Fruit fly (Drosophila melanogaster) whole organism, embryonic: ENCODE results near the gene CG10445.

Experiments
- BEAF-32 ChIP-seq: fragments of 200-800 bp; sonication (Bioruptor generic); optimal IDR thresholded peaks from 3 replicates; lab custom pipeline; 2017; ENCODE audit warnings: missing biosample characterization, missing genetic modification characterization, mild to moderate bottlenecking, moderate library complexity, missing genetic modification reagents
- Bteb2 ChIP-seq: fragments of 200-800 bp; sonication (Bioruptor generic); optimal IDR thresholded peaks from 2 replicates; lab custom pipeline; 2016; ENCODE audit warnings: missing biosample characterization, missing genetic modification characterization
- CG1024 ChIP-seq: fragments of 200-800 bp; sonication (Bioruptor generic); IDR thresholded peaks from 2 replicates; pipeline ENCODE4 v1.3.6; 2022; ENCODE audit warnings: missing biosample characterization, missing genetic modification characterization
- CG10267 ChIP-seq: fragments of 200-800 bp; sonication (Bioruptor generic); optimal IDR thresholded peaks from 2 replicates; lab custom pipeline; 2018; ENCODE audit warnings: missing biosample characterization, mild to moderate bottlenecking, missing genetic modification characterization, moderate library complexity
- CG11093 ChIP-seq: fragments of 200-800 bp; sonication (Bioruptor generic); IDR thresholded peaks from 3 replicates; pipeline ENCODE4 v1.3.6; 2022; ENCODE audit warnings: missing biosample characterization, missing genetic modification characterization
- CG11560 ChIP-seq: fragments of 200-800 bp; sonication (Bioruptor generic); IDR thresholded peaks from 3 replicates; pipeline ENCODE4 v1.3.6; 2022; ENCODE audit warnings: missing biosample characterization, missing genetic modification characterization
- CG12391 ChIP-seq: fragments of 200-800 bp; sonication (Bioruptor generic); optimal IDR thresholded peaks from 3 replicates; lab custom pipeline; 2018; ENCODE audit warnings: missing biosample characterization, mild to moderate bottlenecking, missing genetic modification characterization, moderate library complexity
- CG12659 ChIP-seq: fragments of 200-800 bp; sonication (Bioruptor generic); optimal IDR thresholded peaks from 3 replicates; lab custom pipeline; 2017; ENCODE audit warnings: mild to moderate bottlenecking, missing biosample characterization, missing genetic modification reagents, missing genetic modification characterization
- CG13123 ChIP-seq: fragments of 200-800 bp; sonication (Bioruptor generic); optimal IDR thresholded peaks from 2 replicates; lab custom pipeline; 2016; ENCODE audit warnings: missing biosample characterization, missing genetic modification characterization
- CG14667 ChIP-seq: fragments of 200-800 bp; sonication (Bioruptor generic); IDR thresholded peaks from 2 replicates; pipeline ENCODE4 v1.3.6; 2022; ENCODE audit warnings: missing biosample characterization, missing genetic modification characterization
- CG15011 ChIP-seq: fragments of 200-800 bp; sonication (Bioruptor generic); optimal IDR thresholded peaks from 3 replicates; lab custom pipeline; 2018; ENCODE audit warnings: missing biosample characterization, mild to moderate bottlenecking, missing genetic modification characterization
- CG1529 ChIP-seq: fragments of 200-800 bp; sonication (Bioruptor generic); optimal IDR thresholded peaks from 3 replicates; lab custom pipeline; 2018; ENCODE audit warnings: missing biosample characterization, missing genetic modification characterization
- CG15479 ChIP-seq: fragments of 200-800 bp; sonication (Bioruptor generic); optimal IDR thresholded peaks from 3 replicates; lab custom pipeline; 2019; ENCODE audit warnings: missing biosample characterization, mild to moderate bottlenecking, missing genetic modification characterization, moderate library complexity
- CG1603 ChIP-seq: fragments of 200-800 bp; sonication (Bioruptor generic); optimal IDR thresholded peaks from 2 replicates; lab custom pipeline; 2019; ENCODE audit warnings: missing biosample characterization, mild to moderate bottlenecking, missing genetic modification characterization, moderate library complexity
- CG16779 ChIP-seq: fragments of 200-800 bp; sonication (Bioruptor generic); IDR thresholded peaks from 2 replicates; pipeline ENCODE4 v1.3.6; 2022; ENCODE audit warnings: missing biosample characterization, missing genetic modification characterization
- CG16813 ChIP-seq: fragments of 200-800 bp; sonication (Bioruptor generic); IDR thresholded peaks from 3 replicates; pipeline ENCODE4 v1.3.6; 2022; ENCODE audit warnings: missing biosample characterization, missing genetic modification characterization; ENCODE audit not compliant: partially characterized antibody
- CG17568 ChIP-seq: fragments of 200-800 bp; sonication (Bioruptor generic); optimal IDR thresholded peaks from 2 replicates; lab custom pipeline; 2018; ENCODE audit warnings: missing biosample characterization, mild to moderate bottlenecking, missing genetic modification characterization, moderate library complexity
- CG2120 ChIP-seq: fragments of 200-800 bp; sonication (Bioruptor generic); optimal IDR thresholded peaks from 3 replicates; lab custom pipeline; 2016; ENCODE audit warnings: missing biosample characterization, missing genetic modification characterization
- CG30403 ChIP-seq: fragments of 200-800 bp; sonication (Bioruptor generic); optimal IDR thresholded peaks from 3 replicates; lab custom pipeline; 2016; ENCODE audit warnings: missing biosample characterization, missing genetic modification characterization
- CG32772 ChIP-seq: fragments of 200-800 bp; sonication (Bioruptor generic); IDR thresholded peaks from 2 replicates; pipeline ENCODE4 v1.3.6; 2022; ENCODE audit warnings: missing biosample characterization, missing genetic modification characterization
- CG3995 ChIP-seq: fragments of 200-800 bp; sonication (Bioruptor generic); optimal IDR thresholded peaks from 3 replicates; lab custom pipeline; 2016; ENCODE audit warnings: missing biosample characterization, missing genetic modification characterization
- CG6175 ChIP-seq: fragments of 200-800 bp; sonication (Bioruptor generic); IDR thresholded peaks from 3 replicates; pipeline ENCODE4 v1.3.6; 2022; ENCODE audit warnings: missing biosample characterization, missing genetic modification characterization
- CG6854 ChIP-seq: fragments of 200-800 bp; sonication (Bioruptor generic); optimal IDR thresholded peaks from 3 replicates; lab custom pipeline; 2017; ENCODE audit warnings: missing biosample characterization, mild to moderate bottlenecking, missing genetic modification characterization
- CG8478 ChIP-seq: fragments of >200 bp; optimal IDR thresholded peaks from 2 replicates; lab custom pipeline; 2018
- CG8765 ChIP-seq: fragments of 200-800 bp; sonication (Bioruptor generic); IDR thresholded peaks from 2 replicates; pipeline ENCODE4 v1.3.6; 2022; ENCODE audit warnings: missing biosample characterization, missing genetic modification characterization
- CHES-1-like ChIP-seq: fragments of 200-800 bp; sonication (Bioruptor generic); optimal IDR thresholded peaks from 2 replicates; lab custom pipeline; 2016; ENCODE audit warnings: missing biosample characterization, missing genetic modification characterization
- D19B ChIP-seq: fragments of 200-800 bp; sonication (Bioruptor generic); optimal IDR thresholded peaks from 2 replicates; lab custom pipeline; 2017; ENCODE audit warnings: missing biosample characterization, mild to moderate bottlenecking, missing genetic modification characterization
- E2f2 ChIP-seq: fragments of 200-800 bp; sonication (Bioruptor generic); IDR thresholded peaks from 2 replicates; pipeline ENCODE4 v1.3.6; 2022; ENCODE audit warnings: missing biosample characterization, missing genetic modification characterization
- HLH4C ChIP-seq: fragments of 200-800 bp; sonication (Bioruptor generic); IDR thresholded peaks from 3 replicates; pipeline ENCODE4 v1.3.6; 2022; ENCODE audit warnings: missing biosample characterization, missing genetic modification characterization; ENCODE audit not compliant: partially characterized antibody
- Mes4 ChIP-seq: fragments of 200-800 bp; sonication (Bioruptor generic); optimal IDR thresholded peaks from 2 replicates; lab custom pipeline; 2016; ENCODE audit warnings: missing biosample characterization, missing genetic modification characterization
- Pdp1 ChIP-seq, 2 experiments: fragments of 200-800 bp; sonication (Bioruptor generic); optimal IDR thresholded peaks; 3 replicates each; lab custom pipeline; 2016; ENCODE audit warnings: missing biosample characterization in 2 of 2, missing genetic modification characterization in 2 of 2, mild to moderate bottlenecking in 1 of 2, moderate library complexity in 1 of 2
- Ptx1 ChIP-seq: fragments of 200-800 bp; sonication (Bioruptor generic); IDR thresholded peaks from 2 replicates; pipeline ENCODE4 v1.3.6; 2022; ENCODE audit warnings: missing biosample characterization, missing genetic modification characterization
- az2 ChIP-seq: fragments of 200-800 bp; sonication (Bioruptor generic); optimal IDR thresholded peaks from 3 replicates; lab custom pipeline; 2016; ENCODE audit warnings: missing biosample characterization, missing genetic modification characterization
- crc ChIP-seq: fragments of 200-800 bp; sonication (Bioruptor generic); optimal IDR thresholded peaks from 2 replicates; lab custom pipeline; 2016; ENCODE audit warnings: missing biosample characterization, missing genetic modification characterization
- dmrt11E ChIP-seq: fragments of 200-800 bp; sonication (Bioruptor generic); optimal IDR thresholded peaks from 3 replicates; lab custom pipeline; 2018; ENCODE audit warnings: missing biosample characterization, mild to moderate bottlenecking, missing genetic modification characterization, moderate library complexity
- exex ChIP-seq: fragments of 200-800 bp; sonication (Bioruptor generic); optimal IDR thresholded peaks from 4 replicates; lab custom pipeline; 2018; ENCODE audit warnings: missing biosample characterization, mild to moderate bottlenecking, missing genetic modification characterization, moderate library complexity
- gcm ChIP-seq: fragments of 200-800 bp; sonication (Bioruptor generic); optimal IDR thresholded peaks from 2 replicates; lab custom pipeline; 2019; ENCODE audit warnings: missing biosample characterization, mild to moderate bottlenecking, missing genetic modification characterization, moderate library complexity
- grau ChIP-seq: fragments of 200-800 bp; optimal IDR thresholded peaks from 3 replicates; lab custom pipeline; 2019; ENCODE audit warnings: missing biosample characterization, mild to moderate bottlenecking, missing genetic modification characterization, moderate library complexity
- h ChIP-seq: fragments of >200 bp; optimal IDR thresholded peaks from 2 replicates; lab custom pipeline; 2017
- hbn ChIP-seq: fragments of 200-800 bp; sonication (Bioruptor generic); IDR thresholded peaks from 2 replicates; pipeline ENCODE4 v1.3.6; 2022; ENCODE audit warnings: missing biosample characterization, missing genetic modification characterization; ENCODE audit not compliant: partially characterized antibody
- her ChIP-seq: fragments of 200-800 bp; sonication (Bioruptor generic); optimal IDR thresholded peaks from 2 replicates; lab custom pipeline; 2016; ENCODE audit warnings: missing biosample characterization, missing genetic modification characterization
- jumu ChIP-seq: fragments of 200-800 bp; sonication (Bioruptor generic); optimal IDR thresholded peaks from 3 replicates; lab custom pipeline; 2016; ENCODE audit warnings: missing biosample characterization, missing genetic modification characterization
- lilli ChIP-seq: fragments of 200-800 bp; sonication (Bioruptor generic); optimal IDR thresholded peaks from 3 replicates; lab custom pipeline; 2016; ENCODE audit warnings: missing biosample characterization, missing genetic modification characterization
- row ChIP-seq: fragments of 200-800 bp; sonication (Bioruptor generic); IDR thresholded peaks from 3 replicates; pipeline ENCODE4 v1.3.6; 2022; ENCODE audit warnings: missing biosample characterization, missing genetic modification characterization
- sc ChIP-seq, 3 experiments: fragments of >200 bp in 2 of 3; fragments of 200-800 bp in 1 of 3; sonication (Bioruptor generic) in 1 of 3; optimal IDR thresholded peaks; 2 replicates in 2 of 3; 3 replicates in 1 of 3; lab custom pipeline; 2017; ENCODE audit warnings: mild to moderate bottlenecking in 1 of 3, missing biosample characterization in 1 of 3, missing genetic modification characterization in 1 of 3, missing genetic modification reagents in 1 of 3
- sd ChIP-seq: fragments of 200-800 bp; sonication (Bioruptor generic); optimal IDR thresholded peaks from 3 replicates; lab custom pipeline; 2018; ENCODE audit warnings: missing biosample characterization, mild to moderate bottlenecking, missing genetic modification characterization, moderate library complexity
- slbo ChIP-seq: fragments of 200-800 bp; sonication (Bioruptor generic); IDR thresholded peaks from 2 replicates; pipeline ENCODE4 v1.3.6; 2022; ENCODE audit warnings: missing biosample characterization, missing genetic modification characterization
- sug ChIP-seq: fragments of 200-800 bp; optimal IDR thresholded peaks from 2 replicates; lab custom pipeline; 2019; ENCODE audit warnings: missing biosample characterization, mild to moderate bottlenecking, missing genetic modification characterization, moderate library complexity
- wek ChIP-seq: fragments of 200-800 bp; sonication (Bioruptor generic); optimal IDR thresholded peaks from 3 replicates; lab custom pipeline; 2018; ENCODE audit warnings: missing biosample characterization, mild to moderate bottlenecking, missing genetic modification characterization, moderate library complexity

Gene CG10445

dm6 chr3R:7913551-7913950 is 6.5 kb downstream of the CG10445 start, which contains the start of gene kipf:
kipf (plus strand) TSS chr3R:7913851.
- TF ChIP-seq CG10267 (tag; lab: Kevin White, UChicago) (peak; percentile 14), CG32772 (0 out of 2 replicates have a peak, but pooled peaks have one; percentile 2), HLH4C (GFP tag; lab: Robert Waterston, UW) (no peak)

DNA sequence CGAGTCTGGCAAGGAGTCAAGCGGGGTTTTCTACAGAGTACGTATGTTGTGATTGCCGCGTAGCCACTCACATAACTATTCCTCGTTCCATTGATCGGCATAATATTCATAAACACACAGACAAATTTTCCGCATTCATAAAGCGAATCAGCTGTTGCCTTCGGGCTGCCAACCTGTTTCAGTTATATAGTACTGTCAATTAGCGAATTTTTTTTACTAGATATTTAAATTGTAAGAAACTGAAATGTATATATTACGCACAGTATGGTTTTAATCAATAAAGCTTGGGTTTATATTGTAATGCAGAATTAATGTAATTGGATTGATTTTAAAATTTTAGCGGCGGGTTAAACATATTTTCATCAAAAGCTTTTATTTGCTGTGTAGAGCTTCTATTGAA is 7.0 kb downstream of the CG10445 start, which contains the start of gene Rfk:
Gene Rfk (minus strand): TSS at position 152 of the 400 bp plus-strand sequence.
- peak; percentile 29 for TF ChIP-seq BEAF-32 (GFP tag; lab: Kevin White, UChicago)
- peak; percentile 34 for TF ChIP-seq sug (tag; lab: Kevin White, UChicago)
- TF ChIP-seq CG2120 (GFP tag; lab: Kevin White, UChicago): peak; percentile 57
- TF ChIP-seq CG16779: no peak
- TF ChIP-seq CG12391 (tag; lab: Kevin White, UChicago): peak; percentile 56
- no peak for TF ChIP-seq CG13123 (GFP tag; lab: Kevin White, UChicago)
- TF ChIP-seq gcm (GFP tag; lab: Kevin White, UChicago): peak; percentile 30
- TF ChIP-seq crc (GFP tag; lab: Kevin White, UChicago): no peak
- TF ChIP-seq CG8765 (GFP tag; lab: Robert Waterston, UW): no peak
- TF ChIP-seq dmrt11E (tag; lab: Kevin White, UChicago): peak; percentile 7
- TF ChIP-seq CG17568 (GFP tag; lab: Kevin White, UChicago): no peak
- TF ChIP-seq CG6854: no peak
- TF ChIP-seq CHES-1-like (GFP tag; lab: Kevin White, UChicago): no peak
- TF ChIP-seq CG15011: no peak
- TF ChIP-seq her: no peak
- TF ChIP-seq CG1529: no peak
- no peak for TF ChIP-seq CG15479 (GFP tag; lab: Kevin White, UChicago)
- TF ChIP-seq slbo (GFP tag; lab: Robert Waterston, UW): peak; percentile 21; the same call in 1 of the 2 replicates
- TF ChIP-seq CG14667 (GFP tag; lab: Robert Waterston, UW): no peak
- TF ChIP-seq Mes4 (GFP tag; lab: Kevin White, UChicago): no peak
- TF ChIP-seq CG32772: peak; percentile 33; the same call in 1 of the 2 replicates
- peak; percentile 24 for TF ChIP-seq exex (tag; lab: Kevin White, UChicago)
- TF ChIP-seq grau (tag; lab: Kevin White, UChicago): peak; percentile 37
- no peak for TF ChIP-seq CG1024
- peak; percentile 64 for TF ChIP-seq sd (tag; lab: Kevin White, UChicago)
- peak; percentile 36 for TF ChIP-seq CG12659 (GFP tag; lab: Kevin White, UChicago)
- TF ChIP-seq jumu: no peak
- TF ChIP-seq E2f2 (GFP tag; lab: Robert Waterston, UW): peak; percentile 63
- peak; percentile 49 for TF ChIP-seq lilli (GFP tag; lab: Kevin White, UChicago)
- TF ChIP-seq hbn (GFP tag; lab: Robert Waterston, UW): no peak
- TF ChIP-seq Bteb2 (GFP tag; lab: Kevin White, UChicago): peak; percentile 36
- peak in 1 of 2 experiments; percentile 71 for TF ChIP-seq Pdp1 (GFP tag; optimal IDR thresholded peaks at IDR 0.05; lab: Kevin White, UChicago)
- TF ChIP-seq CG8478 (lab: Kevin White, UChicago): no peak
- no peak for TF ChIP-seq sc (optimal IDR thresholded peaks at IDR 0.05; lab: Kevin White, UChicago)
- no peak for TF ChIP-seq sc (GFP tag; optimal IDR thresholded peaks at IDR 0.05; lab: Kevin White, UChicago)
- TF ChIP-seq h (lab: Kevin White, UChicago): no peak
- TF ChIP-seq CG1603: peak; percentile 53
- TF ChIP-seq wek (GFP tag; lab: Kevin White, UChicago): no peak
- TF ChIP-seq CG30403 (GFP tag; lab: Kevin White, UChicago): peak; percentile 34
- TF ChIP-seq CG16813 (GFP tag; lab: Robert Waterston, UW): peak; percentile 33; the same call in 1 of the 3 replicates
- TF ChIP-seq D19B: no peak
- TF ChIP-seq row (GFP tag; lab: Robert Waterston, UW): peak; percentile 68
- TF ChIP-seq CG11093 (GFP tag; lab: Robert Waterston, UW): no peak
- peak; percentile 21 for TF ChIP-seq az2
- TF ChIP-seq CG6175 (GFP tag; lab: Robert Waterston, UW): no peak
- TF ChIP-seq Ptx1: 0 out of 2 replicates have a peak, but pooled peaks have one; percentile 28
- no peak for TF ChIP-seq CG11560 (tag; lab: Robert Waterston, UW)
- TF ChIP-seq CG3995: no peak
